Fruit fly (Drosophila melanogaster) whole organism, embryonic: ENCODE measurements around the gene Arl5.
A peak's percentile ranks its signal among the peaks of the same experiment; 100 is the strongest.

Source experiments
- Abd-B ChIP-seq: fragments of 200-800 bp; sonication (Bioruptor generic); optimal IDR thresholded peaks from 2 replicates; lab custom pipeline; 2018; ENCODE audit warnings: missing biosample characterization, mild to moderate bottlenecking, missing genetic modification characterization, moderate library complexity
- Asciz ChIP-seq: fragments of 200-800 bp; sonication (Bioruptor generic); optimal IDR thresholded peaks from 2 replicates; lab custom pipeline; 2017; ENCODE audit warnings: missing biosample characterization, mild to moderate bottlenecking, missing genetic modification characterization, missing genetic modification reagents
- CG10431 ChIP-seq: fragments of 200-800 bp; sonication (Bioruptor generic); optimal IDR thresholded peaks from 3 replicates; lab custom pipeline; 2018; ENCODE audit warnings: missing biosample characterization, mild to moderate bottlenecking, missing genetic modification characterization
- CG10543 ChIP-seq: fragments of 200-800 bp; sonication (Bioruptor generic); optimal IDR thresholded peaks from 3 replicates; lab custom pipeline; 2017; ENCODE audit warnings: missing biosample characterization, mild to moderate bottlenecking, missing genetic modification characterization, moderate library complexity
- CG11696 ChIP-seq: fragments of 200-800 bp; sonication (Bioruptor generic); IDR thresholded peaks from 2 replicates; pipeline ENCODE4 v1.3.6; 2022; ENCODE audit warnings: missing biosample characterization, missing genetic modification characterization
- CG12071 ChIP-seq: fragments of 200-800 bp; sonication (Bioruptor generic); optimal IDR thresholded peaks from 3 replicates; lab custom pipeline; 2018; ENCODE audit warnings: missing biosample characterization, mild to moderate bottlenecking, missing genetic modification characterization
- CG13894 ChIP-seq: fragments of 200-800 bp; sonication (Bioruptor generic); optimal IDR thresholded peaks from 3 replicates; lab custom pipeline; 2018; ENCODE audit warnings: missing biosample characterization, mild to moderate bottlenecking, missing genetic modification characterization, moderate library complexity
- CG14014 ChIP-seq: fragments of 200-800 bp; sonication (Bioruptor generic); IDR thresholded peaks from 2 replicates; pipeline ENCODE4 v1.3.6; 2022; ENCODE audit warnings: missing biosample characterization, missing genetic modification characterization
- CG14441 ChIP-seq: fragments of 200-800 bp; sonication (Bioruptor generic); IDR thresholded peaks from 2 replicates; pipeline ENCODE4 v1.3.6; 2022; ENCODE audit warnings: missing biosample characterization, missing genetic modification characterization
- CG14965 ChIP-seq: fragments of 200-800 bp; sonication (Bioruptor generic); optimal IDR thresholded peaks from 2 replicates; lab custom pipeline; 2016; ENCODE audit warnings: missing biosample characterization, missing genetic modification characterization, borderline replicate concordance
- CG15073 ChIP-seq: fragments of 200-800 bp; sonication (Bioruptor generic); optimal IDR thresholded peaks from 2 replicates; lab custom pipeline; 2016; ENCODE audit warnings: missing biosample characterization, missing genetic modification characterization
- CG18599 ChIP-seq: fragments of 200-800 bp; sonication (Bioruptor generic); optimal IDR thresholded peaks from 3 replicates; lab custom pipeline; 2017; ENCODE audit warnings: missing biosample characterization, missing genetic modification characterization, mild to moderate bottlenecking, moderate library complexity, missing genetic modification reagents
- CG3163 ChIP-seq: fragments of 200-800 bp; sonication (Bioruptor generic); optimal IDR thresholded peaks from 3 replicates; lab custom pipeline; 2016; ENCODE audit warnings: missing biosample characterization, missing genetic modification characterization
- CG33213 ChIP-seq: fragments of 200-800 bp; sonication (Bioruptor generic); optimal IDR thresholded peaks from 3 replicates; lab custom pipeline; 2016; ENCODE audit warnings: missing biosample characterization, missing genetic modification characterization
- CG34224 ChIP-seq: fragments of 200-800 bp; sonication (Bioruptor generic); IDR thresholded peaks from 3 replicates; pipeline ENCODE4 v1.3.6; 2022; ENCODE audit warnings: missing biosample characterization, missing genetic modification characterization; ENCODE audit not compliant: partially characterized antibody
- CG5180 ChIP-seq: fragments of 200-800 bp; sonication (Bioruptor generic); optimal IDR thresholded peaks from 3 replicates; lab custom pipeline; 2017; ENCODE audit warnings: missing biosample characterization, missing genetic modification characterization, mild to moderate bottlenecking, moderate library complexity, missing genetic modification reagents
- CG6272 ChIP-seq: fragments of 200-800 bp; sonication (Bioruptor generic); IDR thresholded peaks from 2 replicates; pipeline ENCODE4 v1.3.6; 2022; ENCODE audit warnings: missing biosample characterization, missing genetic modification characterization
- CG7357 ChIP-seq: fragments of 200-800 bp; sonication (Bioruptor generic); IDR thresholded peaks from 3 replicates; pipeline ENCODE4 v1.3.6; 2022; ENCODE audit warnings: missing biosample characterization, missing genetic modification characterization
- CG9609 ChIP-seq: fragments of 200-800 bp; sonication (Bioruptor generic); optimal IDR thresholded peaks from 3 replicates; lab custom pipeline; 2016; ENCODE audit warnings: missing biosample characterization, missing genetic modification characterization
- D19A ChIP-seq: fragments of 200-800 bp; optimal IDR thresholded peaks from 3 replicates; lab custom pipeline; 2019; ENCODE audit warnings: missing biosample characterization, mild to moderate bottlenecking, missing genetic modification characterization, moderate library complexity
- Dbx ChIP-seq: fragments of 200-800 bp; sonication (Bioruptor generic); IDR thresholded peaks from 3 replicates; pipeline ENCODE4 v1.3.6; 2022; ENCODE audit warnings: missing biosample characterization, missing genetic modification characterization
- Doc3 ChIP-seq: fragments of 200-800 bp; sonication (Bioruptor generic); IDR thresholded peaks from 3 replicates; pipeline ENCODE4 v1.3.6; 2022; ENCODE audit warnings: missing biosample characterization, missing genetic modification characterization; ENCODE audit not compliant: partially characterized antibody
- Ets65A ChIP-seq: fragments of 200-800 bp; sonication (Bioruptor generic); peaks from one replicate; lab custom pipeline; 2016; ENCODE audit warnings: missing biosample characterization, missing genetic modification characterization
- HLH3B ChIP-seq: fragments of 200-800 bp; sonication (Bioruptor generic); IDR thresholded peaks from 2 replicates; pipeline ENCODE4 v1.3.6; 2022; ENCODE audit warnings: missing biosample characterization, missing genetic modification characterization
- HmgZ ChIP-seq: fragments of 200-800 bp; sonication (Bioruptor generic); optimal IDR thresholded peaks from 2 replicates; lab custom pipeline; 2018; ENCODE audit warnings: missing biosample characterization, mild to moderate bottlenecking, missing genetic modification characterization
- Hmr ChIP-seq: fragments of 200-800 bp; sonication (Bioruptor generic); optimal IDR thresholded peaks from 3 replicates; lab custom pipeline; 2017; ENCODE audit warnings: mild to moderate bottlenecking, missing biosample characterization, missing genetic modification reagents, missing genetic modification characterization
- Hmx ChIP-seq: fragments of 200-800 bp; sonication (Bioruptor generic); optimal IDR thresholded peaks from 2 replicates; lab custom pipeline; 2016; ENCODE audit warnings: missing biosample characterization, missing genetic modification characterization
- Jarid2 ChIP-seq: fragments of 200-800 bp; sonication (Bioruptor generic); optimal IDR thresholded peaks from 3 replicates; lab custom pipeline; 2017; ENCODE audit warnings: mild to moderate bottlenecking, missing biosample characterization, missing genetic modification reagents, missing genetic modification characterization
- Lim3 ChIP-seq: fragments of 200-800 bp; sonication (Bioruptor generic); IDR thresholded peaks from 2 replicates; pipeline ENCODE4 v1.3.6; 2022; ENCODE audit warnings: missing biosample characterization, missing genetic modification characterization
- Nf-YB ChIP-seq: fragments of 200-800 bp; sonication (Bioruptor generic); optimal IDR thresholded peaks from 3 replicates; lab custom pipeline; 2019; ENCODE audit warnings: missing biosample characterization, mild to moderate bottlenecking, missing genetic modification characterization, moderate library complexity
- Oaz ChIP-seq: fragments of 200-800 bp; sonication (Bioruptor generic); IDR thresholded peaks from 2 replicates; pipeline ENCODE4 v1.3.6; 2022; ENCODE audit warnings: missing biosample characterization, missing genetic modification characterization
- Taf1 ChIP-seq: fragments of 200-800 bp; sonication (Bioruptor generic); IDR thresholded peaks from 2 replicates; pipeline ENCODE4 v1.3.6; 2022; ENCODE audit warnings: missing biosample characterization, missing genetic modification characterization
- bcd ChIP-seq: fragments of 200-800 bp; sonication (Bioruptor generic); optimal IDR thresholded peaks from 2 replicates; lab custom pipeline; 2017; ENCODE audit warnings: missing biosample characterization, mild to moderate bottlenecking, missing genetic modification characterization
- cad ChIP-seq: fragments of >200 bp; optimal IDR thresholded peaks from 2 replicates; lab custom pipeline; 2017; ENCODE audit warnings: missing biosample characterization, missing genetic modification characterization
- chm ChIP-seq: fragments of 200-800 bp; sonication (Bioruptor generic); IDR thresholded peaks from 2 replicates; pipeline ENCODE4 v1.3.6; 2022; ENCODE audit warnings: missing biosample characterization, missing genetic modification characterization
- corto ChIP-seq: fragments of 200-800 bp; sonication (Bioruptor generic); optimal IDR thresholded peaks from 2 replicates; lab custom pipeline; 2016; ENCODE audit warnings: missing biosample characterization, mild to moderate bottlenecking, missing genetic modification characterization, moderate library complexity
- crc ChIP-seq: fragments of 200-800 bp; sonication (Bioruptor generic); optimal IDR thresholded peaks from 2 replicates; lab custom pipeline; 2016; ENCODE audit warnings: missing biosample characterization, missing genetic modification characterization
- dati ChIP-seq: fragments of 200-800 bp; sonication (Bioruptor generic); IDR thresholded peaks from 2 replicates; pipeline ENCODE4 v1.3.6; 2022; ENCODE audit warnings: missing biosample characterization, missing genetic modification characterization
- dmrt99B ChIP-seq: fragments of 200-800 bp; sonication (Bioruptor generic); optimal IDR thresholded peaks from 2 replicates; lab custom pipeline; 2018; ENCODE audit warnings: missing biosample characterization, mild to moderate bottlenecking, missing genetic modification characterization, moderate library complexity
- emc ChIP-seq: fragments of 200-800 bp; sonication (Bioruptor generic); optimal IDR thresholded peaks from 2 replicates; lab custom pipeline; 2016; ENCODE audit warnings: missing biosample characterization, missing genetic modification characterization
- gsb ChIP-seq: fragments of 200-800 bp; sonication (Bioruptor generic); IDR thresholded peaks from 2 replicates; pipeline ENCODE4 v1.3.6; 2022; ENCODE audit warnings: missing biosample characterization, missing genetic modification characterization
- her ChIP-seq: fragments of 200-800 bp; sonication (Bioruptor generic); optimal IDR thresholded peaks from 2 replicates; lab custom pipeline; 2016; ENCODE audit warnings: missing biosample characterization, missing genetic modification characterization
- hkb ChIP-seq, 2 experiments: fragments of 200-800 bp in 1 of 2; fragments of >200 bp in 1 of 2; sonication (Bioruptor generic) in 1 of 2; IDR thresholded peaks in 1 of 2; optimal IDR thresholded peaks in 1 of 2; 2 replicates each; pipeline versions ENCODE4 v1.3.6 to Lab custom; 2017 to 2022; ENCODE audit warnings: missing biosample characterization in 1 of 2, missing genetic modification characterization in 1 of 2
- kah ChIP-seq: fragments of 200-800 bp; sonication (Bioruptor generic); optimal IDR thresholded peaks from 2 replicates; lab custom pipeline; 2018; ENCODE audit warnings: missing biosample characterization, mild to moderate bottlenecking, missing genetic modification characterization
- pan ChIP-seq, 4 experiments: fragments of >200 bp in 3 of 4; fragments of 200-800 bp in 1 of 4; sonication (Bioruptor generic) in 1 of 4; optimal IDR thresholded peaks in 3 of 4; IDR thresholded peaks in 1 of 4; 2 replicates each; pipeline versions ENCODE4 v1.3.6 to Lab custom; 2017 to 2022; ENCODE audit warnings: missing biosample characterization in 2 of 4, missing genetic modification characterization in 2 of 4, mixed read lengths in 1 of 4
- pum ChIP-seq: fragments of 200-800 bp; sonication (Bioruptor generic); optimal IDR thresholded peaks from 2 replicates; lab custom pipeline; 2016; ENCODE audit warnings: missing biosample characterization, missing genetic modification characterization
- shn ChIP-seq: fragments of 200-800 bp; sonication (Bioruptor generic); optimal IDR thresholded peaks from 3 replicates; lab custom pipeline; 2016; ENCODE audit warnings: missing biosample characterization, missing genetic modification characterization
- unc-4 ChIP-seq: fragments of 200-800 bp; sonication (Bioruptor generic); IDR thresholded peaks from 2 replicates; pipeline ENCODE4 v1.3.6; 2022; ENCODE audit warnings: missing biosample characterization, missing genetic modification characterization; ENCODE audit not compliant: partially characterized antibody

Arl5 gene

dm6 chr3L:8315141-8315816, 15.6 kb upstream of the Arl5 start, which contains the start of gene Cpsf6 (continued):
- TF ChIP-seq CG14441 = peak; percentile 48
- peak; percentile 11 for TF ChIP-seq Nf-YB (GFP tag; lab: Kevin White, UChicago)
- no peak for TF ChIP-seq pan (optimal IDR thresholded peaks at IDR 0.05; lab: Kevin White, UChicago)
- TF ChIP-seq pan (GFP tag; optimal IDR thresholded peaks at IDR 0.05 in 1 of 2, IDR thresholded peaks at IDR 0.05 in 1 of 2) = peak in 1 of 2 experiments; percentile 60
- TF ChIP-seq shn (GFP tag; lab: Kevin White, UChicago) = no peak
- TF ChIP-seq CG18599 = peak; percentile 38
- peak; percentile 57 for TF ChIP-seq Hmr
- no peak for TF ChIP-seq Doc3
- TF ChIP-seq hkb (optimal IDR thresholded peaks at IDR 0.05; lab: Kevin White, UChicago) = no peak
- peak; percentile 48 for TF ChIP-seq hkb (GFP tag; IDR thresholded peaks at IDR 0.05; lab: Robert Waterston, UW)
- no peak for TF ChIP-seq corto (GFP tag; lab: Kevin White, UChicago)
- TF ChIP-seq CG9609 = peak; percentile 31
- no peak for TF ChIP-seq Taf1 (GFP tag; lab: Robert Waterston, UW)
- TF ChIP-seq CG10543 = peak; percentile 28
- no peak for TF ChIP-seq CG12071 (GFP tag; lab: Kevin White, UChicago)
- TF ChIP-seq gsb (GFP tag; lab: Robert Waterston, UW) = no peak
- TF ChIP-seq Lim3 = no peak
- no peak for TF ChIP-seq CG14965 (GFP tag; lab: Kevin White, UChicago)
- no peak for TF ChIP-seq Jarid2 (GFP tag; lab: Kevin White, UChicago)
- TF ChIP-seq CG10431 = no peak
- no peak for TF ChIP-seq CG3163 (GFP tag; lab: Kevin White, UChicago)
- TF ChIP-seq CG14014 (GFP tag; lab: Robert Waterston, UW) = peak; percentile 56
- TF ChIP-seq CG33213 (GFP tag; lab: Kevin White, UChicago) = peak; percentile 6
- TF ChIP-seq chm (GFP tag; lab: Robert Waterston, UW) = peak; percentile 50
- peak; percentile 37 for TF ChIP-seq D19A (tag; lab: Kevin White, UChicago)
- 0 out of 3 replicates have a peak, but pooled peaks have one; percentile 51 for TF ChIP-seq Dbx (GFP tag; lab: Robert Waterston, UW)
- no peak for TF ChIP-seq pum (GFP tag; lab: Kevin White, UChicago)
- no peak for TF ChIP-seq cad (GFP tag; lab: Kevin White, UChicago)
- no peak for TF ChIP-seq emc (GFP tag; lab: Kevin White, UChicago)
- 0 out of 2 replicates have a peak, but pooled peaks have one; percentile 11 for TF ChIP-seq CG6272
- peak; percentile 38 for TF ChIP-seq bcd
- no peak for TF ChIP-seq her
- peak; percentile 29; the same call in 1 of the 2 replicates for TF ChIP-seq unc-4 (GFP tag; lab: Robert Waterston, UW)
- TF ChIP-seq HmgZ (tag; lab: Kevin White, UChicago) = peak; percentile 53
- TF ChIP-seq CG13894 (tag; lab: Kevin White, UChicago) = no peak
- TF ChIP-seq kah (GFP tag; lab: Kevin White, UChicago) = no peak
- no peak for TF ChIP-seq CG11696 (GFP tag; lab: Robert Waterston, UW)
- no peak for TF ChIP-seq CG7357
- TF ChIP-seq Hmx = peak; percentile 30
- no peak for TF ChIP-seq CG5180 (GFP tag; lab: Kevin White, UChicago)
- peak; percentile 41 for TF ChIP-seq dmrt99B (tag; lab: Kevin White, UChicago)
- peak; percentile 58 for TF ChIP-seq HLH3B (GFP tag; lab: Robert Waterston, UW)
- TF ChIP-seq crc = no peak
- TF ChIP-seq dati = no peak
- peak; percentile 26 for TF ChIP-seq Abd-B (GFP tag; lab: Kevin White, UChicago)
- TF ChIP-seq Oaz = peak; percentile 31; the same call in 1 of the 2 replicates
- TF ChIP-seq Ets65A (GFP tag; lab: Kevin White, UChicago) = peak; percentile 91
- no peak for TF ChIP-seq Asciz (GFP tag; lab: Kevin White, UChicago)
- no peak for TF ChIP-seq CG15073 (GFP tag; lab: Kevin White, UChicago)
- peak; percentile 36; the same call in 1 of the 3 replicates for TF ChIP-seq CG34224 (GFP tag; lab: Robert Waterston, UW)
